Fruit fly (Drosophila melanogaster) whole organism, adult: ENCODE measurements around the gene Send1.

Experiments used
- CG11617 ChIP-seq: fragments of 200-800 bp; sonication (Bioruptor generic); optimal IDR thresholded peaks from 2 replicates; lab custom pipeline; 2017; ENCODE audit warnings: mild to moderate bottlenecking, missing biosample characterization, missing genetic modification reagents, missing genetic modification characterization
- CG12768 ChIP-seq: fragments of 200-800 bp; sonication (Bioruptor generic); optimal IDR thresholded peaks from 2 replicates; lab custom pipeline; 2017; ENCODE audit warnings: missing biosample characterization, missing genetic modification characterization, mild to moderate bottlenecking, moderate library complexity, missing genetic modification reagents
- CG14711 ChIP-seq: fragments of 200-800 bp; sonication (Bioruptor generic); optimal IDR thresholded peaks from 2 replicates; lab custom pipeline; 2018; ENCODE audit warnings: missing biosample characterization, mild to moderate bottlenecking, missing genetic modification characterization, moderate library complexity
- CG1620 ChIP-seq: fragments of 200-800 bp; sonication (Bioruptor generic); optimal IDR thresholded peaks from 2 replicates; lab custom pipeline; 2016; ENCODE audit warnings: missing biosample characterization, missing genetic modification characterization
- CG33017 ChIP-seq: fragments of 200-800 bp; sonication (Bioruptor generic); optimal IDR thresholded peaks from 2 replicates; lab custom pipeline; 2018; ENCODE audit warnings: missing biosample characterization, mild to moderate bottlenecking, missing genetic modification characterization, moderate library complexity
- CG5204 ChIP-seq: fragments of 200-800 bp; sonication (Bioruptor generic); optimal IDR thresholded peaks from 2 replicates; lab custom pipeline; 2016; ENCODE audit warnings: missing biosample characterization, missing genetic modification characterization
- CG7045 ChIP-seq: fragments of 200-800 bp; sonication (Bioruptor generic); optimal IDR thresholded peaks from 2 replicates; lab custom pipeline; 2017; ENCODE audit warnings: missing biosample characterization, mild to moderate bottlenecking, missing genetic modification characterization
- CG7101 ChIP-seq: fragments of 200-800 bp; sonication (Bioruptor generic); optimal IDR thresholded peaks from 2 replicates; lab custom pipeline; 2018; ENCODE audit warnings: missing biosample characterization, mild to moderate bottlenecking, missing genetic modification characterization, moderate library complexity
- Clk ChIP-seq: fragments of 200-800 bp; sonication (Bioruptor generic); optimal IDR thresholded peaks from 2 replicates; lab custom pipeline; 2017; ENCODE audit warnings: missing biosample characterization, missing genetic modification characterization
- Crg-1 ChIP-seq: fragments of 200-800 bp; sonication (Bioruptor generic); optimal IDR thresholded peaks from 2 replicates; lab custom pipeline; 2016; ENCODE audit warnings: missing biosample characterization, missing genetic modification characterization
- Hr96 ChIP-seq: fragments of 200-800 bp; sonication (Bioruptor generic); optimal IDR thresholded peaks from 2 replicates; lab custom pipeline; 2016; ENCODE audit warnings: missing biosample characterization, missing genetic modification characterization
- Mnt ChIP-seq: fragments of 200-800 bp; sonication (Bioruptor generic); optimal IDR thresholded peaks from 2 replicates; lab custom pipeline; 2016; ENCODE audit warnings: missing biosample characterization, mild to moderate bottlenecking, missing genetic modification characterization
- bab1 ChIP-seq: fragments of 200-800 bp; sonication (Bioruptor generic); optimal IDR thresholded peaks from 3 replicates; lab custom pipeline; 2019; ENCODE audit warnings: missing biosample characterization, mild to moderate bottlenecking, missing genetic modification characterization, moderate library complexity
- cic ChIP-seq: fragments of 200-800 bp; sonication (Bioruptor generic); optimal IDR thresholded peaks from 2 replicates; lab custom pipeline; 2017; ENCODE audit warnings: missing biosample characterization, mild to moderate bottlenecking, missing genetic modification characterization, moderate library complexity
- cnc ChIP-seq, 2 experiments: fragments of >200 bp; optimal IDR thresholded peaks; 2 replicates each; lab custom pipeline; 2017
- kay ChIP-seq: fragments of 200-800 bp; sonication (Bioruptor generic); peaks from one replicate; lab custom pipeline; 2016; ENCODE audit warnings: missing biosample characterization, missing genetic modification characterization, borderline replicate concordance
- ovo ChIP-seq: fragments of 200-800 bp; sonication (Bioruptor generic); optimal IDR thresholded peaks from 2 replicates; lab custom pipeline; 2016; ENCODE audit warnings: missing biosample characterization, missing genetic modification characterization
- pad ChIP-seq: fragments of 200-800 bp; sonication (Bioruptor generic); optimal IDR thresholded peaks from 3 replicates; lab custom pipeline; 2017; ENCODE audit warnings: missing biosample characterization, missing genetic modification characterization, mild to moderate bottlenecking, moderate library complexity, missing genetic modification reagents
- tj ChIP-seq: fragments of 200-800 bp; sonication (Bioruptor generic); optimal IDR thresholded peaks from 3 replicates; lab custom pipeline; 2017; ENCODE audit warnings: missing biosample characterization, mild to moderate bottlenecking, missing genetic modification characterization, moderate library complexity
- toe ChIP-seq: fragments of 200-800 bp; sonication (Bioruptor generic); optimal IDR thresholded peaks from 2 replicates; lab custom pipeline; 2016; ENCODE audit warnings: missing biosample characterization, missing genetic modification characterization

Send1 gene

dm6 chr2L:2284863-2285262 is 30.0 kb upstream of the Send1 start, which contains the start of gene CG4271:
Gene CG4271 (plus strand): TSS chr2L:2285163.
- no peak for TF ChIP-seq CG11617 (GFP tag; lab: Kevin White, UChicago)
- TF ChIP-seq bab1: no peak
- no peak for TF ChIP-seq Hr96 (GFP tag; lab: Kevin White, UChicago)
- no peak for TF ChIP-seq CG5204 (GFP tag; lab: Kevin White, UChicago)
- TF ChIP-seq Crg-1 (GFP tag; lab: Kevin White, UChicago): no peak
- TF ChIP-seq CG1620 (GFP tag; lab: Kevin White, UChicago): no peak
- no peak for TF ChIP-seq tj

dm6 chr2L:2269040-2269439 is 14.2 kb upstream of the Send1 start, which contains the start of gene CG17242:
Gene CG17242 (minus strand): TSS chr2L:2269140.
- no peak for TF ChIP-seq toe (GFP tag; lab: Kevin White, UChicago)
- no peak for TF ChIP-seq cnc (optimal IDR thresholded peaks at IDR 0.05; lab: Kevin White, UChicago)
- no peak for TF ChIP-seq ovo
- TF ChIP-seq kay (GFP tag; lab: Kevin White, UChicago): no peak
- TF ChIP-seq Clk (GFP tag; lab: Kevin White, UChicago): no peak
- TF ChIP-seq CG5204 (GFP tag; lab: Kevin White, UChicago): no peak
- TF ChIP-seq CG11617 (GFP tag; lab: Kevin White, UChicago): no peak
- no peak for TF ChIP-seq Mnt (GFP tag; lab: Kevin White, UChicago)
- no peak for TF ChIP-seq Crg-1 (GFP tag; lab: Kevin White, UChicago)
- no peak for TF ChIP-seq pad (GFP tag; lab: Kevin White, UChicago)
- TF ChIP-seq CG1620 (GFP tag; lab: Kevin White, UChicago): no peak
- no peak for TF ChIP-seq CG14711

- TF ChIP-seq CG11617 (GFP tag; lab: Kevin White, UChicago) (no peak), kay (GFP tag; lab: Kevin White, UChicago) (no peak), CG7045 (no peak), tj (no peak), Mnt (GFP tag; lab: Kevin White, UChicago) (no peak), CG1620 (GFP tag; lab: Kevin White, UChicago) (no peak), CG33017 (no peak), CG12768 (GFP tag; lab: Kevin White, UChicago) (no peak), CG14711 (no peak)
Observed at dm6 chr2L:2265221-2265620, 10.4 kb upstream of the Send1 start, which contains the start of gene CG34049. Gene CG34049 (minus strand): TSS chr2L:2265321.

- TF ChIP-seq Mnt (GFP tag; lab: Kevin White, UChicago) (no peak), Crg-1 (GFP tag; lab: Kevin White, UChicago) (no peak), tj (no peak), kay (GFP tag; lab: Kevin White, UChicago) (no peak), toe (GFP tag; lab: Kevin White, UChicago) (no peak), CG7101 (tag; lab: Kevin White, UChicago) (no peak), Clk (GFP tag; lab: Kevin White, UChicago) (no peak), bab1 (no peak), CG1620 (GFP tag; lab: Kevin White, UChicago) (no peak), CG12768 (GFP tag; lab: Kevin White, UChicago) (no peak), CG5204 (GFP tag; lab: Kevin White, UChicago) (no peak), cnc (optimal IDR thresholded peaks at IDR 0.05; lab: Kevin White, UChicago) (no peak), Hr96 (GFP tag; lab: Kevin White, UChicago) (no peak), cic (GFP tag; lab: Kevin White, UChicago) (no peak)
Observed at dm6 chr2L:2263142-2263541, 8.3 kb upstream of the Send1 start, which contains the start of gene CG4270. Gene CG4270 (plus strand): TSS chr2L:2263442.

dm6 chr2L:2252745-2253144 is 2.1 kb downstream of the Send1 start, which contains the start of gene CG17234:
Gene CG17234 (plus strand): TSS chr2L:2253045.
- TF ChIP-seq CG12768 (GFP tag; lab: Kevin White, UChicago): no peak
- no peak for TF ChIP-seq ovo

- TF ChIP-seq bab1 (no peak), CG1620 (GFP tag; lab: Kevin White, UChicago) (no peak), kay (GFP tag; lab: Kevin White, UChicago) (no peak), cnc (optimal IDR thresholded peaks at IDR 0.05; lab: Kevin White, UChicago) (no peak), CG5204 (GFP tag; lab: Kevin White, UChicago) (no peak), CG11617 (GFP tag; lab: Kevin White, UChicago) (no peak), tj (no peak)
Observed at dm6 chr2L:2252241-2252640, 2.6 kb downstream of the Send1 start, which contains the start of gene CG17239. Gene CG17239 (minus strand): TSS chr2L:2252341.

- TF ChIP-seq cnc (optimal IDR thresholded peaks at IDR 0.05; lab: Kevin White, UChicago): no peak
- TF ChIP-seq CG14711: no peak
- TF ChIP-seq CG7101 (tag; lab: Kevin White, UChicago): no peak
- TF ChIP-seq ovo: no peak
- TF ChIP-seq cic (GFP tag; lab: Kevin White, UChicago): no peak
- TF ChIP-seq Crg-1 (GFP tag; lab: Kevin White, UChicago): no peak
- TF ChIP-seq CG1620 (GFP tag; lab: Kevin White, UChicago): no peak
- no peak for TF ChIP-seq CG5204 (GFP tag; lab: Kevin White, UChicago)
- no peak for TF ChIP-seq CG33017
- TF ChIP-seq CG11617 (GFP tag; lab: Kevin White, UChicago): no peak
- no peak for TF ChIP-seq kay (GFP tag; lab: Kevin White, UChicago)
- TF ChIP-seq CG7045: no peak
- no peak for TF ChIP-seq pad (GFP tag; lab: Kevin White, UChicago)
Observed at dm6 chr2L:2251175-2251574, 3.7 kb downstream of the Send1 start, which contains the start of gene Ser12. Gene Ser12 (minus strand): TSS chr2L:2251275.
